Fruit fly (Drosophila melanogaster) whole organism, prepupa: ENCODE results near the gene Mct1.

ENCODE experiments used
- CG16779 ChIP-seq: fragments of 200-800 bp; sonication (Bioruptor generic); optimal IDR thresholded peaks from 3 replicates; lab custom pipeline; 2017; ENCODE audit warnings: missing biosample characterization, mild to moderate bottlenecking, missing genetic modification characterization
- Ets21C ChIP-seq: fragments of 200-800 bp; sonication (Bioruptor generic); optimal IDR thresholded peaks from 3 replicates; lab custom pipeline; 2016; ENCODE audit warnings: missing biosample characterization, missing genetic modification characterization
- Hr39 ChIP-seq: fragments of 200-800 bp; sonication (Bioruptor generic); optimal IDR thresholded peaks from 2 replicates; lab custom pipeline; 2016; ENCODE audit warnings: missing biosample characterization, missing genetic modification characterization
- Hr4 ChIP-seq: fragments of 200-800 bp; sonication (Bioruptor generic); optimal IDR thresholded peaks from 3 replicates; lab custom pipeline; 2016; ENCODE audit warnings: missing biosample characterization, missing genetic modification characterization
- svp ChIP-seq: fragments of 200-800 bp; sonication (Bioruptor generic); peaks from one replicate; lab custom pipeline; 2016; ENCODE audit warnings: missing biosample characterization, missing genetic modification characterization

- TF ChIP-seq Hr39 (GFP tag; lab: Kevin White, UChicago): no peak
- no peak for TF ChIP-seq CG16779 (tag; lab: Kevin White, UChicago)
- TF ChIP-seq svp (GFP tag; lab: Kevin White, UChicago): no peak
- TF ChIP-seq Hr4 (GFP tag; lab: Kevin White, UChicago): no peak
- TF ChIP-seq Ets21C: no peak
Observed at dm6 chrX:2163358-2163757, 25.6 kb upstream of the Mct1 start.
